Worm (Caenorhabditis elegans) whole organism, L3 larva: ENCODE measurements around the gene cpg-20.

Experiments used
- R02D3.7 ChIP-seq: fragments of 150-350 bp; optimal IDR thresholded peaks from 2 replicates; lab custom pipeline; 2014; ENCODE audit warnings: missing biosample characterization, missing genetic modification characterization
- ZK546.5 ChIP-seq: sonication (generic microtip); optimal IDR thresholded peaks from 2 replicates; lab custom pipeline; 2017; ENCODE audit warnings: missing biosample characterization, missing genetic modification characterization
- aly-2 ChIP-seq: fragments of 150-350 bp; optimal IDR thresholded peaks from 2 replicates; lab custom pipeline; 2014; ENCODE audit warnings: missing biosample characterization, missing genetic modification characterization
- ceh-28 ChIP-seq: fragments of 150-350 bp; optimal IDR thresholded peaks from 2 replicates; lab custom pipeline; 2014; ENCODE audit warnings: missing biosample characterization, missing genetic modification reagents, missing genetic modification characterization
- ceh-9 ChIP-seq: sonication (generic microtip); optimal IDR thresholded peaks from 2 replicates; lab custom pipeline; 2018; ENCODE audit warnings: missing biosample characterization, missing genetic modification characterization
- daf-12 ChIP-seq: fragments of 150-350 bp; optimal IDR thresholded peaks from 2 replicates; lab custom pipeline; 2014; ENCODE audit warnings: missing biosample characterization, missing genetic modification reagents, missing genetic modification characterization
- egl-27 ChIP-seq: sonication (generic microtip); optimal IDR thresholded peaks from 4 replicates; lab custom pipeline; 2017; ENCODE audit warnings: missing biosample characterization, missing genetic modification reagents, missing genetic modification characterization
- egl-5 ChIP-seq: fragments of 150-350 bp; optimal IDR thresholded peaks from 2 replicates; lab custom pipeline; 2017; ENCODE audit warnings: missing biosample characterization, missing genetic modification reagents, missing genetic modification characterization, inconsistent platforms
- elt-1 ChIP-seq: fragments of 150-350 bp; optimal IDR thresholded peaks from 2 replicates; lab custom pipeline; 2014; ENCODE audit warnings: missing biosample characterization, missing genetic modification characterization
- elt-2 ChIP-seq: sonication (generic microtip); optimal IDR thresholded peaks from 2 replicates; lab custom pipeline; 2016; ENCODE audit warnings: missing genetic modification reagents, mild to moderate bottlenecking, missing genetic modification characterization, missing compliant biosample characterization
- elt-3 ChIP-seq, 3 experiments: fragments of 150-350 bp in 1 of 3; sonication (generic microtip) in 2 of 3; optimal IDR thresholded peaks; 2 replicates in 2 of 3; 4 replicates in 1 of 3; lab custom pipeline; 2014 to 2017; ENCODE audit warnings: missing biosample characterization in 3 of 3, missing genetic modification characterization in 3 of 3
- fkh-10 ChIP-seq: sonication (generic microtip); optimal IDR thresholded peaks from 2 replicates; lab custom pipeline; 2017; ENCODE audit warnings: missing biosample characterization, missing genetic modification reagents, missing genetic modification characterization
- fkh-2 ChIP-seq: fragments of 150-350 bp; optimal IDR thresholded peaks from 2 replicates; lab custom pipeline; 2014; ENCODE audit warnings: missing biosample characterization, missing genetic modification reagents, missing genetic modification characterization
- fos-1 ChIP-seq: fragments of 150-350 bp; optimal IDR thresholded peaks from 2 replicates; lab custom pipeline; 2014; ENCODE audit warnings: missing biosample characterization, missing genetic modification characterization
- jun-1 ChIP-seq: fragments of 150-350 bp; optimal IDR thresholded peaks from 2 replicates; lab custom pipeline; 2014; ENCODE audit warnings: missing biosample characterization, missing genetic modification reagents, missing genetic modification characterization
- lin-39 ChIP-seq: fragments of 150-350 bp; optimal IDR thresholded peaks from 2 replicates; lab custom pipeline; 2018; ENCODE audit warnings: missing biosample characterization, missing genetic modification reagents, missing genetic modification characterization
- mml-1 ChIP-seq: fragments of 150-350 bp; sonication (generic microtip); optimal IDR thresholded peaks from 3 replicates; lab custom pipeline; 2014; ENCODE audit warnings: missing biosample characterization, missing genetic modification characterization
- nfya-1 ChIP-seq: sonication (generic microtip); optimal IDR thresholded peaks from 2 replicates; lab custom pipeline; 2017; ENCODE audit warnings: missing genetic modification characterization, mild to moderate bottlenecking, missing compliant biosample characterization, antibody characterized with exemption, moderate library complexity; ENCODE audit not compliant: insufficient read depth
- nhr-12 ChIP-seq: fragments of 150-350 bp; optimal IDR thresholded peaks from 2 replicates; lab custom pipeline; 2014; ENCODE audit warnings: missing biosample characterization, missing genetic modification characterization
- nhr-23 ChIP-seq: fragments of 150-350 bp; optimal IDR thresholded peaks from 2 replicates; lab custom pipeline; 2014; ENCODE audit warnings: missing biosample characterization, missing genetic modification reagents, missing genetic modification characterization
- nhr-25 ChIP-seq: sonication (generic microtip); optimal IDR thresholded peaks from 2 replicates; lab custom pipeline; 2017; ENCODE audit warnings: missing biosample characterization, missing genetic modification characterization
- nhr-67 ChIP-seq: fragments of 150-350 bp; optimal IDR thresholded peaks from 2 replicates; lab custom pipeline; 2014; ENCODE audit warnings: missing biosample characterization, missing genetic modification characterization
- pha-4 ChIP-seq: fragments of 150-350 bp; optimal IDR thresholded peaks from 2 replicates; lab custom pipeline; 2014; ENCODE audit warnings: missing biosample characterization, missing genetic modification reagents, missing genetic modification characterization
- pqm-1 ChIP-seq: fragments of 150-350 bp; optimal IDR thresholded peaks from 2 replicates; lab custom pipeline; 2017; ENCODE audit warnings: missing biosample characterization, missing genetic modification characterization, inconsistent platforms
- sea-2 ChIP-seq: fragments of 150-350 bp; sonication (generic microtip); optimal IDR thresholded peaks from 4 replicates; lab custom pipeline; 2014; ENCODE audit warnings: missing biosample characterization, missing genetic modification reagents, missing genetic modification characterization
- tbx-2 ChIP-seq: sonication (generic microtip); optimal IDR thresholded peaks from 2 replicates; lab custom pipeline; 2016; ENCODE audit warnings: mild to moderate bottlenecking, missing genetic modification characterization, missing compliant biosample characterization
- unc-39 ChIP-seq: sonication (generic microtip); optimal IDR thresholded peaks from 4 replicates; lab custom pipeline; 2017; ENCODE audit warnings: missing biosample characterization, missing genetic modification characterization
- zag-1 ChIP-seq: fragments of 150-350 bp; optimal IDR thresholded peaks from 2 replicates; lab custom pipeline; 2014; ENCODE audit warnings: missing biosample characterization, missing genetic modification characterization
- ztf-11 ChIP-seq: fragments of 150-350 bp; optimal IDR thresholded peaks from 2 replicates; lab custom pipeline; 2014; ENCODE audit warnings: missing biosample characterization, missing genetic modification characterization

cpg-20 gene

ce11 chrIV:6083550-6084041 is 7.6 kb upstream of the cpg-20 start, which contains the start of gene ugt-20:
Gene ugt-20 (minus strand): TSS chrIV:6083600.
- peak; percentile 98 for TF ChIP-seq pqm-1 (tag; lab: Kevin White, UChicago)
- peak; percentile 91 for TF ChIP-seq jun-1
- peak; percentile 95 for TF ChIP-seq pha-4 (tag; lab: Kevin White, UChicago)
- no peak for TF ChIP-seq lin-39
- TF ChIP-seq egl-27 (tag; lab: Kevin White, UChicago): peak; percentile 21
- no peak for TF ChIP-seq zag-1 (tag; lab: Kevin White, UChicago)
- peak; percentile 53 for TF ChIP-seq ceh-28 (tag; lab: Kevin White, UChicago)
- TF ChIP-seq ztf-11 (tag; lab: Kevin White, UChicago): no peak
- peak; percentile 20 for TF ChIP-seq fos-1 (tag; lab: Kevin White, UChicago)
- TF ChIP-seq elt-2 (tag; lab: Kevin White, UChicago): peak; percentile 94
- TF ChIP-seq nhr-25 (tag; lab: Kevin White, UChicago): peak; percentile 4
- TF ChIP-seq nfya-1 (tag; lab: Kevin White, UChicago): no peak
- TF ChIP-seq, all 47 proteins: peak for 8

- TF ChIP-seq elt-2 (tag; lab: Kevin White, UChicago): peak; percentile 61
- peak; percentile 67 for TF ChIP-seq pqm-1 (tag; lab: Kevin White, UChicago)
- peak in 1 of 3 experiments; percentile 48 for TF ChIP-seq elt-3 (tag; optimal IDR thresholded peaks at IDR 0.05; lab: Kevin White, UChicago)
- TF ChIP-seq zag-1 (tag; lab: Kevin White, UChicago): no peak
- no peak for TF ChIP-seq egl-5 (tag; lab: Kevin White, UChicago)
- TF ChIP-seq lin-39: no peak
- TF ChIP-seq, all 47 proteins: peak for 3
These were observed 3.9 kb upstream of the cpg-20 start, which contains the start of gene ugt-19 for ce11 chrIV:6079925-6080324. Gene ugt-19 (minus strand): TSS chrIV:6079952.

- TF ChIP-seq unc-39 (tag; lab: Kevin White, UChicago): no peak
- TF ChIP-seq fkh-2 (tag; lab: Kevin White, UChicago): no peak
- peak; percentile 90 for TF ChIP-seq nfya-1 (tag; lab: Kevin White, UChicago)
These were observed 5.0 kb downstream of the cpg-20 start for ce11 chrIV:6071026-6071425.

DNA sequence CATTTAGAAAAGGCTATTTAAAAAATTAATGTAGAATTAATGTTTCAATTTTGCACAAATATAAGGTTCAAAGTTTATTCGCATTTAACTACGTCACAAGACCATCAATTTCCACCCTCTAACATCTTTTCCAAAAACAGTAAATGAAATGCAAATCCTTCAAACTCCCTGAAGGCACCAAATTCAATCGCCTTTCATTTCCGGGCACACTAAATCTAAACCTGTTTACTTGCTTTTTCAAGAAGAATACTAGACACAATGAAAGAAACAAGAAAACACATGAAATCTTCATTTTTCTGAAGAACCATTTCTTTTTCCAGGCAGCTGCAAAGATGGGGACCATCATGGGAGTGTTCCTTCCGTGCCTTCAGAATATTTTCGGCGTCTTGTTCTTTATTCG is 10.8 kb downstream of the cpg-20 start:
- TF ChIP-seq fkh-10 (GFP tag; lab: Kevin White, UChicago): peak; percentile 40
- no peak for TF ChIP-seq mml-1 (tag; lab: Kevin White, UChicago)

ce11 chrIV:6064657-6065056 is 11.4 kb downstream of the cpg-20 start:
- TF ChIP-seq R02D3.7 (tag; lab: Kevin White, UChicago) (no peak), egl-27 (tag; lab: Kevin White, UChicago) (no peak), elt-1 (tag; lab: Kevin White, UChicago) (no peak), tbx-2 (tag; lab: Kevin White, UChicago) (no peak), daf-12 (tag; lab: Kevin White, UChicago) (no peak), nhr-12 (no peak), mml-1 (tag; lab: Kevin White, UChicago) (no peak), ceh-28 (tag; lab: Kevin White, UChicago) (no peak), nhr-25 (tag; lab: Kevin White, UChicago) (no peak)

ce11 chrIV:6062078-6062477 is 13.9 kb downstream of the cpg-20 start:
- TF ChIP-seq ZK546.5 (tag; lab: Kevin White, UChicago) (no peak), ceh-9 (tag; lab: Kevin White, UChicago) (no peak), tbx-2 (tag; lab: Kevin White, UChicago) (no peak), nhr-67 (tag; lab: Kevin White, UChicago) (no peak), nhr-23 (tag; lab: Kevin White, UChicago) (no peak), aly-2 (tag; lab: Kevin White, UChicago) (no peak), sea-2 (GFP tag; lab: Kevin White, UChicago) (no peak), nfya-1 (tag; lab: Kevin White, UChicago) (no peak), elt-1 (tag; lab: Kevin White, UChicago) (no peak), ceh-28 (tag; lab: Kevin White, UChicago) (no peak)
